Fruit fly (Drosophila melanogaster) whole organism, embryonic: ENCODE results near the gene CG32713.

Source experiments
- Atf-2 ChIP-seq: fragments of 200-800 bp; sonication (Bioruptor generic); optimal IDR thresholded peaks from 2 replicates; lab custom pipeline; 2016; ENCODE audit warnings: missing biosample characterization, missing genetic modification characterization
- CG10431 ChIP-seq: fragments of 200-800 bp; sonication (Bioruptor generic); optimal IDR thresholded peaks from 3 replicates; lab custom pipeline; 2018; ENCODE audit warnings: missing biosample characterization, mild to moderate bottlenecking, missing genetic modification characterization
- CG10959 ChIP-seq: fragments of 200-800 bp; sonication (Bioruptor generic); IDR thresholded peaks from 2 replicates; pipeline ENCODE4 v1.3.6; 2022; ENCODE audit warnings: missing biosample characterization, missing genetic modification characterization
- CG12769 ChIP-seq: fragments of 200-800 bp; sonication (Bioruptor generic); optimal IDR thresholded peaks from 2 replicates; lab custom pipeline; 2019; ENCODE audit warnings: missing biosample characterization, mild to moderate bottlenecking, missing genetic modification characterization, moderate library complexity
- CG18764 ChIP-seq: fragments of 200-800 bp; sonication (Bioruptor generic); optimal IDR thresholded peaks from 3 replicates; lab custom pipeline; 2016; ENCODE audit warnings: missing biosample characterization, missing genetic modification characterization
- CG2712 ChIP-seq: fragments of 200-800 bp; optimal IDR thresholded peaks from 3 replicates; lab custom pipeline; 2019; ENCODE audit warnings: missing biosample characterization, mild to moderate bottlenecking, missing genetic modification characterization, moderate library complexity
- CG30403 ChIP-seq: fragments of 200-800 bp; sonication (Bioruptor generic); optimal IDR thresholded peaks from 3 replicates; lab custom pipeline; 2016; ENCODE audit warnings: missing biosample characterization, missing genetic modification characterization
- CG31388 ChIP-seq: fragments of 200-800 bp; sonication (Bioruptor generic); optimal IDR thresholded peaks from 2 replicates; lab custom pipeline; 2016; ENCODE audit warnings: missing biosample characterization, missing genetic modification characterization
- CG3726 ChIP-seq: fragments of 200-800 bp; sonication (Bioruptor generic); IDR thresholded peaks from 3 replicates; pipeline ENCODE4, ENCODE4 v1.3.6; 2022; ENCODE audit warnings: missing biosample characterization, missing genetic modification characterization
- CG43689 ChIP-seq: fragments of 200-800 bp; sonication (Bioruptor generic); IDR thresholded peaks from 2 replicates; pipeline ENCODE4 v1.3.6; 2022; ENCODE audit warnings: missing biosample characterization, missing genetic modification characterization
- CG6254 ChIP-seq: fragments of 200-800 bp; sonication (Bioruptor generic); optimal IDR thresholded peaks from 3 replicates; lab custom pipeline; 2017; ENCODE audit warnings: mild to moderate bottlenecking, missing biosample characterization, missing genetic modification reagents, missing genetic modification characterization
- CG6854 ChIP-seq: fragments of 200-800 bp; sonication (Bioruptor generic); optimal IDR thresholded peaks from 3 replicates; lab custom pipeline; 2017; ENCODE audit warnings: missing biosample characterization, mild to moderate bottlenecking, missing genetic modification characterization
- CG7839 ChIP-seq: fragments of 200-800 bp; sonication (Bioruptor generic); optimal IDR thresholded peaks from 3 replicates; lab custom pipeline; 2018; ENCODE audit warnings: missing biosample characterization, mild to moderate bottlenecking, missing genetic modification characterization, moderate library complexity
- CG8089 ChIP-seq: fragments of 200-800 bp; sonication (Bioruptor generic); optimal IDR thresholded peaks from 3 replicates; lab custom pipeline; 2016; ENCODE audit warnings: missing biosample characterization, missing genetic modification characterization
- Chrac-16 ChIP-seq: fragments of 200-800 bp; sonication (Bioruptor generic); optimal IDR thresholded peaks from 3 replicates; lab custom pipeline; 2016; ENCODE audit warnings: missing biosample characterization, missing genetic modification characterization
- CkIIα-i1 ChIP-seq: fragments of 200-800 bp; sonication (Bioruptor generic); IDR thresholded peaks from 2 replicates; pipeline ENCODE4 v1.3.6; 2022; ENCODE audit warnings: missing biosample characterization, missing genetic modification characterization
- CrebB ChIP-seq: fragments of 200-800 bp; sonication (Bioruptor generic); optimal IDR thresholded peaks from 3 replicates; lab custom pipeline; 2018; ENCODE audit warnings: missing biosample characterization, mild to moderate bottlenecking, missing genetic modification characterization
- Gsc ChIP-seq: fragments of 200-800 bp; sonication (Bioruptor generic); IDR thresholded peaks from 2 replicates; pipeline ENCODE4 v1.3.6; 2022; ENCODE audit warnings: missing biosample characterization, missing genetic modification characterization
- HLH4C ChIP-seq: fragments of 200-800 bp; sonication (Bioruptor generic); IDR thresholded peaks from 3 replicates; pipeline ENCODE4 v1.3.6; 2022; ENCODE audit warnings: missing biosample characterization, missing genetic modification characterization; ENCODE audit not compliant: partially characterized antibody
- Lhr ChIP-seq: fragments of 200-800 bp; sonication (Bioruptor generic); optimal IDR thresholded peaks from 3 replicates; lab custom pipeline; 2017; ENCODE audit warnings: mild to moderate bottlenecking, missing biosample characterization, missing genetic modification reagents, missing genetic modification characterization
- Med ChIP-seq: fragments of 200-800 bp; sonication (Bioruptor generic); peaks from one replicate; lab custom pipeline; 2016; ENCODE audit warnings: missing biosample characterization, missing genetic modification characterization, mild to moderate bottlenecking, inconsistent platforms, moderate library complexity
- Sin3A ChIP-seq: fragments of >200 bp; optimal IDR thresholded peaks from 2 replicates; lab custom pipeline; 2018
- Tbp ChIP-seq: fragments of >200 bp; optimal IDR thresholded peaks from 2 replicates; lab custom pipeline; 2018; ENCODE audit warnings: missing biosample characterization, missing genetic modification characterization
- aop ChIP-seq: fragments of 200-800 bp; sonication (Bioruptor generic); IDR thresholded peaks from 2 replicates; pipeline ENCODE4 v1.3.6; 2022; ENCODE audit warnings: missing biosample characterization, missing genetic modification characterization
- ase ChIP-seq: fragments of 200-800 bp; sonication (Bioruptor generic); IDR thresholded peaks from 3 replicates; pipeline ENCODE4 v1.3.6; 2022; ENCODE audit warnings: missing biosample characterization, missing genetic modification characterization
- bowl ChIP-seq: fragments of 200-800 bp; sonication (Bioruptor generic); IDR thresholded peaks from 2 replicates; pipeline ENCODE4 v1.3.6; 2022; ENCODE audit warnings: missing biosample characterization, missing genetic modification characterization
- cad ChIP-seq: fragments of >200 bp; optimal IDR thresholded peaks from 2 replicates; lab custom pipeline; 2017; ENCODE audit warnings: missing biosample characterization, missing genetic modification characterization
- cas ChIP-seq: fragments of 200-800 bp; sonication (Bioruptor generic); IDR thresholded peaks from 2 replicates; pipeline ENCODE4 v1.3.6; 2022; ENCODE audit warnings: missing biosample characterization, missing genetic modification characterization
- cato ChIP-seq: fragments of 200-800 bp; sonication (Bioruptor generic); optimal IDR thresholded peaks from 2 replicates; lab custom pipeline; 2016; ENCODE audit warnings: missing biosample characterization, missing genetic modification characterization, borderline replicate concordance
- chif ChIP-seq, 2 experiments: fragments of 200-800 bp; sonication (Bioruptor generic); optimal IDR thresholded peaks; 3 replicates each; lab custom pipeline; 2016; ENCODE audit warnings: missing biosample characterization in 2 of 2, missing genetic modification characterization in 2 of 2
- chm ChIP-seq: fragments of 200-800 bp; sonication (Bioruptor generic); IDR thresholded peaks from 2 replicates; pipeline ENCODE4 v1.3.6; 2022; ENCODE audit warnings: missing biosample characterization, missing genetic modification characterization
- ci ChIP-seq: fragments of 200-800 bp; sonication (Bioruptor generic); IDR thresholded peaks from 3 replicates; pipeline ENCODE4 v1.3.6; 2022; ENCODE audit warnings: missing biosample characterization, missing genetic modification characterization
- dysf ChIP-seq: fragments of 200-800 bp; sonication (Bioruptor generic); IDR thresholded peaks from 3 replicates; pipeline ENCODE4 v1.3.6; 2022; ENCODE audit warnings: missing biosample characterization, missing genetic modification characterization
- emc ChIP-seq: fragments of 200-800 bp; sonication (Bioruptor generic); optimal IDR thresholded peaks from 2 replicates; lab custom pipeline; 2016; ENCODE audit warnings: missing biosample characterization, missing genetic modification characterization
- ems ChIP-seq: fragments of 200-800 bp; sonication (Bioruptor generic); optimal IDR thresholded peaks from 3 replicates; lab custom pipeline; 2016; ENCODE audit warnings: missing biosample characterization, missing genetic modification characterization
- esg ChIP-seq: fragments of 200-800 bp; sonication (Bioruptor generic); conservative IDR thresholded peaks from 2 replicates; pipeline ENCODE4 v1.3.6; 2022; ENCODE audit warnings: missing biosample characterization, missing genetic modification characterization
- gsb ChIP-seq: fragments of 200-800 bp; sonication (Bioruptor generic); IDR thresholded peaks from 2 replicates; pipeline ENCODE4 v1.3.6; 2022; ENCODE audit warnings: missing biosample characterization, missing genetic modification characterization
- hbn ChIP-seq: fragments of 200-800 bp; sonication (Bioruptor generic); IDR thresholded peaks from 2 replicates; pipeline ENCODE4 v1.3.6; 2022; ENCODE audit warnings: missing biosample characterization, missing genetic modification characterization; ENCODE audit not compliant: partially characterized antibody
- hkb ChIP-seq, 2 experiments: fragments of 200-800 bp in 1 of 2; fragments of >200 bp in 1 of 2; sonication (Bioruptor generic) in 1 of 2; IDR thresholded peaks in 1 of 2; optimal IDR thresholded peaks in 1 of 2; 2 replicates each; pipeline versions ENCODE4 v1.3.6 to Lab custom; 2017 to 2022; ENCODE audit warnings: missing biosample characterization in 1 of 2, missing genetic modification characterization in 1 of 2
- peb ChIP-seq: fragments of 200-800 bp; sonication (Bioruptor generic); IDR thresholded peaks from 2 replicates; pipeline ENCODE4 v1.3.6; 2022; ENCODE audit warnings: missing biosample characterization, missing genetic modification characterization
- pros ChIP-seq: fragments of 200-800 bp; sonication (Bioruptor generic); optimal IDR thresholded peaks from 3 replicates; lab custom pipeline; 2019; ENCODE audit warnings: missing biosample characterization, mild to moderate bottlenecking, missing genetic modification characterization, moderate library complexity
- repo ChIP-seq: fragments of 200-800 bp; sonication (Bioruptor generic); optimal IDR thresholded peaks from 2 replicates; lab custom pipeline; 2016; ENCODE audit warnings: missing biosample characterization, missing genetic modification characterization
- salm ChIP-seq: fragments of 200-800 bp; sonication (Bioruptor generic); optimal IDR thresholded peaks from 2 replicates; lab custom pipeline; 2018; ENCODE audit warnings: missing biosample characterization, mild to moderate bottlenecking, missing genetic modification characterization
- schlank ChIP-seq: fragments of 200-800 bp; sonication (Bioruptor generic); optimal IDR thresholded peaks from 2 replicates; lab custom pipeline; 2018; ENCODE audit warnings: missing biosample characterization, mild to moderate bottlenecking, missing genetic modification characterization
- sens ChIP-seq: fragments of 200-800 bp; sonication (Bioruptor generic); peaks from one replicate; lab custom pipeline; 2016; ENCODE audit warnings: missing biosample characterization, missing genetic modification characterization
- sob ChIP-seq: fragments of 200-800 bp; sonication (Bioruptor generic); IDR thresholded peaks from 2 replicates; pipeline ENCODE4 v1.3.6; 2022; ENCODE audit warnings: missing biosample characterization, missing genetic modification characterization
- tx ChIP-seq: fragments of 200-800 bp; sonication (Bioruptor generic); optimal IDR thresholded peaks from 2 replicates; lab custom pipeline; 2016; ENCODE audit warnings: missing biosample characterization, missing genetic modification characterization
- wek ChIP-seq: fragments of 200-800 bp; sonication (Bioruptor generic); optimal IDR thresholded peaks from 3 replicates; lab custom pipeline; 2018; ENCODE audit warnings: missing biosample characterization, mild to moderate bottlenecking, missing genetic modification characterization, moderate library complexity
- zen2 ChIP-seq: fragments of 200-800 bp; sonication (Bioruptor generic); IDR thresholded peaks from 3 replicates; pipeline ENCODE4 v1.3.6; 2022; ENCODE audit warnings: missing biosample characterization, missing genetic modification characterization; ENCODE audit not compliant: partially characterized antibody
- zfh1 ChIP-seq: fragments of 200-800 bp; sonication (Bioruptor generic); IDR thresholded peaks from 3 replicates; pipeline ENCODE4 v1.3.6; 2022; ENCODE audit warnings: missing biosample characterization, missing genetic modification characterization

CG32713 gene

DNA sequence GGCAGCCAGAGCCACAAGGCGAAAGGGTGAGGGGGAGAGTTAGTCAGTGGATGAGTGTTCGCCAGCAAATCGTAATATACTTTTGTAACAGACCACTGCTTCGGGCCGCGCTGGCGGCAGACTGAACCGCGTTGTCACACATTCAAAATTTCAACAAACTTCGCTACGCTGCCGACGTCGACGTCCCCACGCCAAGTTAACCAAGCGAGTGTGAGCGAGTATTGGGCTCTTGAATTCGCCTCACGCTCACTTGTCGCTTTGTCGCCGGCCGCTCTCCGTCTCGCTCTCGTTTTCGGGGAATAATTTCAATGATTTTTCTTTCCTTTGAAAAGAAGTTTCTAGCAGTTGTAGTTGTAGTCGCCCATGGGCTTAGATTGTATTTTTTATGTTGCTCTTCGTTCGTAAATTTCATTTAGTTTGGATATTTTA is 45.9 kb downstream of the CG32713 start, which contains the start of gene lawc (continued):
- no peak for TF ChIP-seq CG10959 (GFP tag; lab: Robert Waterston, UW)
- peak; percentile 39; the same call in 1 of the 3 replicates for TF ChIP-seq dysf (GFP tag; lab: Robert Waterston, UW)
- no peak for TF ChIP-seq repo (GFP tag; lab: Kevin White, UChicago)
- no peak for TF ChIP-seq CG3726 (GFP tag; lab: Robert Waterston, UW)
- TF ChIP-seq Chrac-16: no peak
- peak; percentile 73 for TF ChIP-seq CG6854 (GFP tag; lab: Kevin White, UChicago)
- TF ChIP-seq cad: no peak
- TF ChIP-seq CG18764 (GFP tag; lab: Kevin White, UChicago): no peak
- TF ChIP-seq CG8089 (GFP tag; lab: Kevin White, UChicago): no peak
- no peak for TF ChIP-seq aop (GFP tag; lab: Robert Waterston, UW)
- TF ChIP-seq Lhr (GFP tag; lab: Kevin White, UChicago): no peak
- no peak for TF ChIP-seq hbn (GFP tag; lab: Robert Waterston, UW)
- TF ChIP-seq Sin3A: no peak
- TF ChIP-seq wek (GFP tag; lab: Kevin White, UChicago): peak; percentile 52
- no peak for TF ChIP-seq Gsc (GFP tag; lab: Robert Waterston, UW)
- TF ChIP-seq Med (GFP tag; lab: Kevin White, UChicago): peak; percentile 89
- TF ChIP-seq zen2 (GFP tag; lab: Robert Waterston, UW): no peak; the same call in 2 of the 3 replicates
- TF ChIP-seq hkb (optimal IDR thresholded peaks at IDR 0.05; lab: Kevin White, UChicago): no peak
- TF ChIP-seq hkb (GFP tag; IDR thresholded peaks at IDR 0.05; lab: Robert Waterston, UW): peak; percentile 64
- peak; percentile 53 for TF ChIP-seq sens
- peak; percentile 35; the same call in 1 of the 2 replicates for TF ChIP-seq cas (GFP tag; lab: Robert Waterston, UW)
- peak; percentile 81 for TF ChIP-seq CrebB (tag; lab: Kevin White, UChicago)
- TF ChIP-seq gsb (GFP tag; lab: Robert Waterston, UW): peak; percentile 53
- peak; percentile 91 for TF ChIP-seq ci (GFP tag; lab: Robert Waterston, UW)
- TF ChIP-seq CG30403: no peak
- peak; percentile 65 for TF ChIP-seq CG12769 (tag; lab: Kevin White, UChicago)
- no peak for TF ChIP-seq CkIIα-i1
- TF ChIP-seq, all 482 proteins: peak for 173

DNA sequence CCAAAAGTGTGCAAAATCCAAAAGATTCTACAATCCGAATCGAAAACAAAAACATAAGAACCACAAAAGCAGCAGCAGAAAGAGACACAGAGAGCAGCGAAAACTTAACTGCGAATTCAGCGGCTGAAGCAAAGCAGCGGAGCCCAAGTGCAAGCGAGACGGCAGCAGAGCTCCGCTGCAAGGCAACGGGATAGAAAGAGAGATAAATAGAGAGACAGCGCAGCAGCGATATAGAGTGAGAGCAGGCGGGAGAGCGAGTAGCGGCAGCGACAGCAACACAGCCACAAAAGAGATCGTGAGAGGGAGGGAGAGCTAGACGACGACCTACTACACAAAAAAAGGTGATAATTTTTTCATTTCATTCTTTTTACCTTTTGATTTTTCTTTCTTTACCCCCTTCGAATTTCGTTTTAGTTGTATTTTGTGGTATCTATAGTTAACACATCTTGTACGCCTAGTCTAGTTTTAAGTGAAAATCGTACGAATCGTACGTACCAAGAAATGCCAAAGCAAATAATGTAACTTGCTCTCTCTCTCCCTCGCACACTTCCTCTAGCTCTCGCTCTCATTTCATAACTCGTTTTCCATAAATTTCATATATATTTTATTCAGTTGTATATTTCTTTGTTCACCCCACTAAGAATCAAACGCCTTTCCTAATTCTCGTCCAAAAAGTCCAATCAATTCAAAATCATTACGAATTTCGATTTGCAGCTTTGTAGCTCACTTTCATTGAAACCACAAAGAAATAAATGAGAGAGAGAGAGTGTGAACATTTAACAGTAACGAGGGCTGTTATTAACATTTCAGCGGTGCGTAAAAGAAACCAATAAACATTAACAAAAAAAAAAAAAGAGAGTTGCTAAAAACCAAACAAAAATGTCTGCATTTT is 46.8 kb downstream of the CG32713 start:
- TF ChIP-seq HLH4C (GFP tag; lab: Robert Waterston, UW) (no peak), peb (no peak), zfh1 (GFP tag; lab: Robert Waterston, UW) (no peak), schlank (no peak), tx (GFP tag; lab: Kevin White, UChicago) (no peak), esg (GFP tag; lab: Robert Waterston, UW) (no peak), ems (no peak), chm (GFP tag; lab: Robert Waterston, UW) (peak; percentile 92), CG31388 (GFP tag; lab: Kevin White, UChicago) (no peak), pros (GFP tag; lab: Kevin White, UChicago) (no peak), chif (GFP tag; optimal IDR thresholded peaks at IDR 0.05; lab: Kevin White, UChicago) (no peak), CG7839 (tag; lab: Kevin White, UChicago) (no peak), sob (peak; percentile 10; the same call in 1 of the 2 replicates), salm (no peak), cato (GFP tag; lab: Kevin White, UChicago) (no peak), CG43689 (GFP tag; lab: Robert Waterston, UW) (no peak), CG2712 (no peak), emc (GFP tag; lab: Kevin White, UChicago) (no peak), bowl (GFP tag; lab: Robert Waterston, UW) (peak; percentile 80; the same call in 1 of the 2 replicates), Tbp (GFP tag; lab: Kevin White, UChicago) (no peak), Atf-2 (GFP tag; lab: Kevin White, UChicago) (no peak), CG10431 (no peak), CG6254 (GFP tag; lab: Kevin White, UChicago) (peak; percentile 24), ase (no peak)
